Worm (Caenorhabditis elegans) whole organism, young adult: ENCODE data around the gene col-132.

Source experiments
- F37B4.10 ChIP-seq: fragments of 200-800 bp; sonication (Bioruptor generic); IDR thresholded peaks from 2 replicates; pipeline ENCODE4 v1.3.6; 2022; ENCODE audit warnings: missing genetic modification characterization, missing compliant biosample characterization
- bed-1 ChIP-seq: fragments of 200-800 bp; sonication (Bioruptor generic); IDR thresholded peaks from 2 replicates; pipeline ENCODE4 v1.3.6; 2022; ENCODE audit warnings: missing genetic modification reagents, missing genetic modification characterization, missing compliant biosample characterization
- him-1 ChIP-seq: sonication (generic microtip); optimal IDR thresholded peaks from 2 replicates; lab custom pipeline; 2016; ENCODE audit warnings: missing genotype, missing genetic modification reagents, missing genetic modification characterization, missing compliant biosample characterization
- madf-10 ChIP-seq: sonication (generic microtip); optimal IDR thresholded peaks from 2 replicates; lab custom pipeline; 2016; ENCODE audit warnings: mild to moderate bottlenecking, missing genetic modification characterization, missing compliant biosample characterization
- mel-28 ChIP-seq: sonication (generic microtip); optimal IDR thresholded peaks from 2 replicates; lab custom pipeline; 2016; ENCODE audit warnings: borderline replicate concordance, mild to moderate bottlenecking, missing genetic modification characterization, missing compliant biosample characterization
- nfya-1 ChIP-seq: sonication (generic microtip); optimal IDR thresholded peaks from 2 replicates; lab custom pipeline; 2017; ENCODE audit warnings: antibody characterized with exemption, missing compliant biosample characterization, missing genetic modification characterization, borderline replicate concordance; ENCODE audit not compliant: insufficient read depth
- nfyb-1 ChIP-seq: fragments of 200-800 bp; sonication (Bioruptor generic); IDR thresholded peaks from 2 replicates; pipeline ENCODE4 v1.3.6; 2022; ENCODE audit warnings: missing genetic modification reagents, missing genetic modification characterization, missing compliant biosample characterization
- snpc-1.1 ChIP-seq: sonication (generic microtip); optimal IDR thresholded peaks from 2 replicates; lab custom pipeline; 2017; ENCODE audit warnings: missing genetic modification characterization, mild to moderate bottlenecking, missing compliant biosample characterization, antibody characterized with exemption, moderate library complexity, missing genotype, missing genetic modification reagents; ENCODE audit not compliant: insufficient read depth
- unc-130 ChIP-seq: sonication (generic microtip); optimal IDR thresholded peaks from 2 replicates; lab custom pipeline; 2016; ENCODE audit warnings: missing genetic modification reagents, missing genetic modification characterization, missing compliant biosample characterization

DNA sequence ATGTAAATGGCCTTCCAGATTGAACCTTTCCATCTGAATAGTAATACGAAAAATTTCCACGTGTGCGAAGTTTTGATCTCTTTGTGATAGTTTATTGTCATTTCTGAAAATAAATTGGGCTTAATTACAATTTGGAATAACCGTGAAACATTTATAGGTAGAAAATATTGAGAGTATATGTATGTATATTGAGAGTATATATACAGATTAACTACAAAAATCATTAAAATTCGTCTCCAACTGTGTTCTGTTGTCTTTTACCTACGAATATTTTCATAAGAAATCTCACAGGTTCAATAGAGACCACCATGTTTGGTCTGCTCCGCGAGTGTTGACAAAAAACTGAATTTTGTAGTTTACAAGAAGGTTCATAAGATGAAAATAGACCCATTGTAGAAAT, 22.1 kb upstream of the col-132 start, which contains the start of gene best-2:
- TF ChIP-seq nfya-1 (tag; lab: Kevin White, UChicago) (no peak), unc-130 (GFP tag; lab: Kevin White, UChicago) (no peak), snpc-1.1 (tag; lab: Kevin White, UChicago) (no peak), nfyb-1 (GFP tag; lab: Robert Waterston, UW) (no peak), bed-1 (no peak), him-1 (tag; lab: Kevin White, UChicago) (no peak), mel-28 (no peak), madf-10 (no peak), F37B4.10 (GFP tag; lab: Robert Waterston, UW) (no peak)
